Worm (Caenorhabditis elegans) whole organism, L2 larva: Measurements from ENCODE around the gene dhs-6.

Experiments used
- ama-1 ChIP-seq: fragments of 150-350 bp; optimal IDR thresholded peaks from 2 replicates; lab custom pipeline; 2018; ENCODE audit warnings: inconsistent platforms
- lin-13 ChIP-seq: fragments of 150-350 bp; optimal IDR thresholded peaks from 2 replicates; lab custom pipeline; 2014; ENCODE audit warnings: missing biosample characterization, missing genetic modification reagents, missing genetic modification characterization
- lin-39 ChIP-seq: fragments of 150-350 bp; optimal IDR thresholded peaks from 2 replicates; lab custom pipeline; 2014; ENCODE audit warnings: missing biosample characterization, missing genetic modification reagents, missing genetic modification characterization
- mdl-1 ChIP-seq, 2 experiments: fragments of 150-350 bp in 1 of 2; sonication (generic microtip) in 1 of 2; optimal IDR thresholded peaks; 2 replicates each; lab custom pipeline; 2017; ENCODE audit warnings: missing biosample characterization in 2 of 2, missing genetic modification characterization in 2 of 2
- nhr-12 ChIP-seq: fragments of 150-350 bp; optimal IDR thresholded peaks from 2 replicates; lab custom pipeline; 2014; ENCODE audit warnings: missing biosample characterization, missing genetic modification characterization
- snpc-4 ChIP-seq: fragments of 150-350 bp; optimal IDR thresholded peaks from 2 replicates; lab custom pipeline; 2014; ENCODE audit warnings: missing biosample characterization, missing genetic modification characterization
- unc-55 ChIP-seq: fragments of 150-350 bp; sonication (generic microtip); optimal IDR thresholded peaks from 3 replicates; lab custom pipeline; 2014; ENCODE audit warnings: missing biosample characterization, missing genetic modification reagents, missing genetic modification characterization
- unc-62 ChIP-seq: fragments of 150-350 bp; optimal IDR thresholded peaks from 2 replicates; lab custom pipeline; 2014; ENCODE audit warnings: missing biosample characterization, missing genetic modification reagents, missing genetic modification characterization
- ztf-1 ChIP-seq: fragments of 200-800 bp; sonication (Bioruptor generic); conservative IDR thresholded peaks from 2 replicates; pipeline ENCODE4 v1.3.6; 2022; ENCODE audit warnings: missing genetic modification characterization, missing compliant biosample characterization

DNA sequence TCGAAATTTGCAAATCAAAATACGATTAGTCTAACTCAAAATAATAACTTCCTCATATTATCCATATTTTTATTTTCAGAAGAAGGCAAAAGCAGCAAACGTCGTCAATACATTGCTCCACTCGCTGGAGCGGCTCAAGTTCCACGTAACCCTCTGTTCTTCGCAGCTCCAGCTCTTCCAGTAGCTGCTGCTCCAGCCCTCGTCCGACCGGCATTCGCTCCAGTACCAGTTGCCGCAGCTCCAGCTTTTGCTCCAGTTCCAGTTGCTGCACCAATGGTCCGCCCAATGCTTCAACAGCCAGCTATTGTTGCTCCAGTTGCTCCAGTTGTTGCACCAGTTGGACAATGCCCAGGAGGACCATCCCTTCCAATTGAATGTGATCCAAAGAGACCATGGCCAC lies 40.4 kb downstream of the dhs-6 start:
- TF ChIP-seq unc-62 (GFP tag; lab: Kevin White, UChicago) (no peak), mdl-1 (tag; optimal IDR thresholded peaks at IDR 0.05; lab: Kevin White, UChicago) (no peak), ama-1 (lab: Kevin White, UChicago) (no peak), ztf-1 (GFP tag; lab: Robert Waterston, UW) (no peak), snpc-4 (tag; lab: Kevin White, UChicago) (no peak), nhr-12 (tag; lab: Kevin White, UChicago) (no peak), lin-13 (GFP tag; lab: Kevin White, UChicago) (no peak), lin-39 (no peak), unc-55 (no peak)
